Worm (Caenorhabditis elegans) whole organism, mixed stage, embryonic: ENCODE data around the gene C30H6.12.

Source experiments
- M03D4.4 ChIP-seq: sonication (generic microtip); optimal IDR thresholded peaks from 2 replicates; lab custom pipeline; 2017; ENCODE audit warnings: mild to moderate bottlenecking, missing genetic modification characterization, missing compliant biosample characterization
- bed-3 ChIP-seq: fragments of 200-800 bp; sonication (Bioruptor generic); optimal IDR thresholded peaks from 3 replicates; lab custom pipeline; 2018; ENCODE audit warnings: mild to moderate bottlenecking, missing genetic modification characterization, moderate library complexity, missing compliant biosample characterization
- blmp-1 ChIP-seq: fragments of 150-350 bp; optimal IDR thresholded peaks from 2 replicates; lab custom pipeline; 2014; ENCODE audit warnings: missing biosample characterization, missing genetic modification characterization
- ceh-39 ChIP-seq: fragments of 150-350 bp; optimal IDR thresholded peaks from 2 replicates; lab custom pipeline; 2014; ENCODE audit warnings: missing biosample characterization, missing genetic modification characterization
- ceh-43 ChIP-seq: fragments of 200-800 bp; sonication (Bioruptor generic); optimal IDR thresholded peaks from 2 replicates; lab custom pipeline; 2018; ENCODE audit warnings: mild to moderate bottlenecking, missing genetic modification characterization, moderate library complexity, missing compliant biosample characterization
- ceh-83 ChIP-seq: fragments of 200-800 bp; sonication (Bioruptor generic); optimal IDR thresholded peaks from 2 replicates; lab custom pipeline; 2018; ENCODE audit warnings: mild to moderate bottlenecking, missing genetic modification characterization, missing compliant biosample characterization
- ces-1 ChIP-seq: fragments of 150-350 bp; optimal IDR thresholded peaks from 2 replicates; lab custom pipeline; 2014; ENCODE audit warnings: missing biosample characterization, missing genetic modification reagents, missing genetic modification characterization
- elt-1 ChIP-seq: sonication (generic microtip); optimal IDR thresholded peaks from 2 replicates; lab custom pipeline; 2017; ENCODE audit warnings: missing genetic modification characterization, mild to moderate bottlenecking, missing compliant biosample characterization, antibody characterized with exemption, moderate library complexity, borderline replicate concordance; ENCODE audit not compliant: insufficient read depth
- elt-3 ChIP-seq: fragments of 150-350 bp; optimal IDR thresholded peaks from 2 replicates; lab custom pipeline; 2014; ENCODE audit warnings: missing biosample characterization, missing genetic modification characterization
- ham-2 ChIP-seq: fragments of 200-800 bp; sonication (Bioruptor generic); optimal IDR thresholded peaks from 2 replicates; lab custom pipeline; 2018; ENCODE audit warnings: mild to moderate bottlenecking, missing genetic modification characterization, missing compliant biosample characterization
- hlh-1 ChIP-seq: fragments of 150-350 bp; optimal IDR thresholded peaks from 2 replicates; lab custom pipeline; 2014; ENCODE audit warnings: missing biosample characterization, missing genetic modification reagents, missing genetic modification characterization
- lin-32 ChIP-seq: fragments of 200-800 bp; sonication (Bioruptor generic); optimal IDR thresholded peaks from 2 replicates; lab custom pipeline; 2018; ENCODE audit warnings: mild to moderate bottlenecking, missing genetic modification characterization, missing compliant biosample characterization
- lsy-2 ChIP-seq: fragments of 150-350 bp; optimal IDR thresholded peaks from 2 replicates; lab custom pipeline; 2014; ENCODE audit warnings: missing biosample characterization, missing genetic modification characterization
- mab-5 ChIP-seq: fragments of 150-350 bp; optimal IDR thresholded peaks from 2 replicates; lab custom pipeline; 2014; ENCODE audit warnings: missing biosample characterization, missing genetic modification characterization
- mep-1 ChIP-seq: fragments of 150-350 bp; optimal IDR thresholded peaks from 2 replicates; lab custom pipeline; 2017; ENCODE audit warnings: missing biosample characterization, missing genetic modification reagents, missing genetic modification characterization, inconsistent platforms
- mls-2 ChIP-seq: sonication (generic microtip); optimal IDR thresholded peaks from 2 replicates; lab custom pipeline; 2016; ENCODE audit warnings: mild to moderate bottlenecking, missing genetic modification characterization, moderate library complexity, missing compliant biosample characterization
- nhr-12 ChIP-seq: fragments of 150-350 bp; optimal IDR thresholded peaks from 2 replicates; lab custom pipeline; 2014; ENCODE audit warnings: missing biosample characterization, missing genetic modification characterization
- nhr-237 ChIP-seq: fragments of 150-350 bp; optimal IDR thresholded peaks from 2 replicates; lab custom pipeline; 2014; ENCODE audit warnings: missing biosample characterization, missing genetic modification characterization
- nhr-28 ChIP-seq: fragments of 150-350 bp; optimal IDR thresholded peaks from 2 replicates; lab custom pipeline; 2014; ENCODE audit warnings: missing biosample characterization, missing genetic modification characterization
- nhr-76 ChIP-seq: sonication (generic microtip); optimal IDR thresholded peaks from 2 replicates; lab custom pipeline; 2017; ENCODE audit warnings: missing biosample characterization, missing genetic modification characterization
- pha-4 ChIP-seq: fragments of 150-350 bp; optimal IDR thresholded peaks from 2 replicates; lab custom pipeline; 2018; ENCODE audit warnings: missing biosample characterization, missing genetic modification reagents, missing genetic modification characterization
- sem-2 ChIP-seq: fragments of 200-800 bp; sonication (Bioruptor generic); optimal IDR thresholded peaks from 2 replicates; lab custom pipeline; 2018; ENCODE audit warnings: mild to moderate bottlenecking, missing genetic modification characterization, missing compliant biosample characterization
- sptf-1 ChIP-seq: sonication (generic microtip); optimal IDR thresholded peaks from 2 replicates; lab custom pipeline; 2017; ENCODE audit warnings: mild to moderate bottlenecking, missing genetic modification characterization, moderate library complexity, missing compliant biosample characterization
- tbx-8 ChIP-seq: fragments of 200-800 bp; sonication (Bioruptor generic); optimal IDR thresholded peaks from 2 replicates; lab custom pipeline; 2018; ENCODE audit warnings: mild to moderate bottlenecking, missing genetic modification characterization, moderate library complexity, missing compliant biosample characterization
- unc-120 ChIP-seq: sonication (generic microtip); optimal IDR thresholded peaks from 2 replicates; lab custom pipeline; 2017; ENCODE audit warnings: missing genetic modification characterization, missing compliant biosample characterization; ENCODE audit not compliant: poor library complexity, severe bottlenecking
- unc-62 ChIP-seq: fragments of 150-350 bp; optimal IDR thresholded peaks from 2 replicates; lab custom pipeline; 2014; ENCODE audit warnings: missing biosample characterization, missing genetic modification reagents, missing genetic modification characterization
- zip-8 ChIP-seq: fragments of 150-350 bp; optimal IDR thresholded peaks from 2 replicates; lab custom pipeline; 2014; ENCODE audit warnings: missing biosample characterization, missing genetic modification characterization
- ztf-11 ChIP-seq: fragments of 150-350 bp; optimal IDR thresholded peaks from 2 replicates; lab custom pipeline; 2014; ENCODE audit warnings: missing biosample characterization, missing genetic modification characterization

Gene C30H6.12

ce11 chrIV:17383046-17383445 lies at the start of gene C30H6.12:
TSS of gene C30H6.12 (plus strand) at chrIV:17383346.
- TF ChIP-seq sem-2 (GFP tag; lab: Kevin White, UChicago) (no peak), mab-5 (tag; lab: Kevin White, UChicago) (no peak), unc-62 (GFP tag; lab: Kevin White, UChicago) (no peak), elt-1 (tag; lab: Kevin White, UChicago) (no peak), zip-8 (no peak), lsy-2 (tag; lab: Kevin White, UChicago) (no peak), ceh-83 (GFP tag; lab: Kevin White, UChicago) (no peak), nhr-237 (tag; lab: Kevin White, UChicago) (no peak), blmp-1 (tag; lab: Kevin White, UChicago) (no peak), nhr-76 (tag; lab: Kevin White, UChicago) (no peak), pha-4 (tag; lab: Kevin White, UChicago) (no peak), ham-2 (GFP tag; lab: Kevin White, UChicago) (no peak)

- TF ChIP-seq hlh-1 (tag; lab: Kevin White, UChicago) (peak; percentile 46), mep-1 (tag; lab: Kevin White, UChicago) (peak; percentile 40), sem-2 (GFP tag; lab: Kevin White, UChicago) (no peak), ceh-39 (tag; lab: Kevin White, UChicago) (peak; percentile 69), pha-4 (tag; lab: Kevin White, UChicago) (peak; percentile 18), ceh-43 (GFP tag; lab: Kevin White, UChicago) (peak; percentile 23), ham-2 (GFP tag; lab: Kevin White, UChicago) (no peak), ztf-11 (tag; lab: Kevin White, UChicago) (no peak), ces-1 (GFP tag; lab: Kevin White, UChicago) (peak; percentile 31), sptf-1 (no peak), M03D4.4 (no peak), bed-3 (no peak), elt-3 (tag; lab: Kevin White, UChicago) (no peak), nhr-76 (tag; lab: Kevin White, UChicago) (no peak), nhr-28 (tag; lab: Kevin White, UChicago) (no peak), unc-62 (GFP tag; lab: Kevin White, UChicago) (peak; percentile 35)
- TF ChIP-seq, all 35 proteins: peak for 7
Measured at ce11 chrIV:17333542-17334281, 49.4 kb upstream of the C30H6.12 start, which contains the start of gene C49C3.15. TSS of gene C49C3.15 (plus strand) at chrIV:17334231.

ce11 chrIV:17335031-17335430 lies 48.1 kb upstream of the C30H6.12 start, which contains the start of gene C49C3.8:
TSS of gene C49C3.8 (plus strand) at chrIV:17335203.
- peak; percentile 59 for TF ChIP-seq ceh-39 (tag; lab: Kevin White, UChicago)
- no peak for TF ChIP-seq lsy-2 (tag; lab: Kevin White, UChicago)
- no peak for TF ChIP-seq pha-4 (tag; lab: Kevin White, UChicago)
- TF ChIP-seq ces-1 (GFP tag; lab: Kevin White, UChicago), result peak; percentile 43
- no peak for TF ChIP-seq mep-1 (tag; lab: Kevin White, UChicago)
- TF ChIP-seq unc-120 (tag; lab: Kevin White, UChicago), result no peak
- TF ChIP-seq elt-1 (tag; lab: Kevin White, UChicago), result no peak
- TF ChIP-seq hlh-1 (tag; lab: Kevin White, UChicago), result peak; percentile 53
- TF ChIP-seq zip-8, result no peak
- no peak for TF ChIP-seq sptf-1
- TF ChIP-seq bed-3, result no peak
- TF ChIP-seq mls-2 (tag; lab: Kevin White, UChicago), result no peak

ce11 chrIV:17338920-17339510 lies 44.1 kb upstream of the C30H6.12 start, which contains the start of gene C49C3.10:
TSS of gene C49C3.10 (minus strand) at chrIV:17338970.
- TF ChIP-seq lin-32 (GFP tag; lab: Kevin White, UChicago) (no peak), blmp-1 (tag; lab: Kevin White, UChicago) (no peak), mls-2 (tag; lab: Kevin White, UChicago) (no peak), nhr-12 (tag; lab: Kevin White, UChicago) (no peak), tbx-8 (no peak), sptf-1 (no peak), lsy-2 (tag; lab: Kevin White, UChicago) (no peak), ces-1 (GFP tag; lab: Kevin White, UChicago) (no peak), elt-3 (tag; lab: Kevin White, UChicago) (no peak), elt-1 (tag; lab: Kevin White, UChicago) (no peak)
